Worm (Caenorhabditis elegans) whole organism, L1 larva: ENCODE results near the gene sphk-1.

ENCODE experiments used
- C04F5.9 ChIP-seq: sonication (generic microtip); optimal IDR thresholded peaks from 2 replicates; lab custom pipeline; 2016; ENCODE audit warnings: missing genetic modification characterization, missing compliant biosample characterization
- C16A3.4 ChIP-seq: fragments of 150-350 bp; optimal IDR thresholded peaks from 2 replicates; lab custom pipeline; 2014; ENCODE audit warnings: missing biosample characterization, missing genetic modification characterization
- F16B12.6 ChIP-seq: fragments of 150-350 bp; optimal IDR thresholded peaks from 2 replicates; lab custom pipeline; 2014; ENCODE audit warnings: missing biosample characterization, missing genetic modification characterization
- Y116A8C.19 ChIP-seq: sonication (generic microtip); optimal IDR thresholded peaks from 2 replicates; lab custom pipeline; 2016; ENCODE audit warnings: missing compliant biosample characterization, missing genetic modification characterization, borderline replicate concordance
- ama-1 ChIP-seq: fragments of 150-350 bp; optimal IDR thresholded peaks from 2 replicates; lab custom pipeline; 2014
- ceh-63 ChIP-seq: fragments of 200-800 bp; sonication (Bioruptor generic); optimal IDR thresholded peaks from 2 replicates; lab custom pipeline; 2018; ENCODE audit warnings: mild to moderate bottlenecking, missing genetic modification characterization, missing compliant biosample characterization
- ceh-8 ChIP-seq: fragments of 200-800 bp; sonication (Bioruptor generic); optimal IDR thresholded peaks from 2 replicates; lab custom pipeline; 2018; ENCODE audit warnings: mild to moderate bottlenecking, missing genetic modification characterization, moderate library complexity, missing compliant biosample characterization
- ceh-82 ChIP-seq, 3 experiments: fragments of 150-350 bp in 1 of 3; sonication (generic microtip) in 2 of 3; optimal IDR thresholded peaks; 2 replicates each; lab custom pipeline; 2014 to 2017; ENCODE audit warnings: missing biosample characterization in 3 of 3, missing genetic modification characterization in 3 of 3
- ceh-90 ChIP-seq: sonication (generic microtip); optimal IDR thresholded peaks from 2 replicates; lab custom pipeline; 2016; ENCODE audit warnings: missing genetic modification characterization, missing compliant biosample characterization
- dpl-1 ChIP-seq, 3 experiments: fragments of 150-350 bp in 2 of 3; sonication (generic microtip) in 1 of 3; optimal IDR thresholded peaks; 2 replicates each; lab custom pipeline; 2014 to 2017; ENCODE audit warnings: missing biosample characterization in 3 of 3, missing genetic modification characterization in 3 of 3, missing genetic modification reagents in 3 of 3
- efl-1 ChIP-seq, 4 experiments: fragments of 150-350 bp; optimal IDR thresholded peaks in 3 of 4; peaks in 1 of 4; 1 replicate in 1 of 4; 2 replicates in 3 of 4; lab custom pipeline; 2014; ENCODE audit warnings: missing biosample characterization in 2 of 4, missing genetic modification characterization in 2 of 4, missing genetic modification reagents in 2 of 4
- egl-27 ChIP-seq, 2 experiments: fragments of 150-350 bp in 1 of 2; sonication (generic microtip); optimal IDR thresholded peaks; 3 replicates each; lab custom pipeline; 2017 to 2018; ENCODE audit warnings: missing biosample characterization in 2 of 2, missing genetic modification characterization in 2 of 2, missing genetic modification reagents in 2 of 2
- elt-3 ChIP-seq, 6 experiments: fragments of 150-350 bp in 1 of 6; sonication (generic microtip); optimal IDR thresholded peaks; 2 replicates each; lab custom pipeline; 2017 to 2018; ENCODE audit warnings: missing biosample characterization in 6 of 6, missing genetic modification characterization in 6 of 6, inconsistent platforms in 1 of 6
- fkh-10 ChIP-seq: sonication (generic microtip); optimal IDR thresholded peaks from 2 replicates; lab custom pipeline; 2017; ENCODE audit warnings: missing biosample characterization, missing genetic modification reagents, missing genetic modification characterization
- fkh-8 ChIP-seq: sonication (generic microtip); optimal IDR thresholded peaks from 2 replicates; lab custom pipeline; 2016; ENCODE audit warnings: mild to moderate bottlenecking, missing genetic modification characterization, missing compliant biosample characterization
- grh-1 ChIP-seq: fragments of 200-800 bp; sonication (Bioruptor generic); IDR thresholded peaks from 2 replicates; pipeline ENCODE4 v1.3.6; 2022; ENCODE audit warnings: missing genetic modification reagents, missing genetic modification characterization, missing compliant biosample characterization
- hpl-2 ChIP-seq: fragments of 150-350 bp; optimal IDR thresholded peaks from 2 replicates; lab custom pipeline; 2014; ENCODE audit warnings: missing biosample characterization, missing genetic modification reagents, missing genetic modification characterization
- irx-1 ChIP-seq: sonication (generic microtip); optimal IDR thresholded peaks from 2 replicates; lab custom pipeline; 2016; ENCODE audit warnings: missing genetic modification characterization, missing compliant biosample characterization
- jun-1 ChIP-seq: fragments of 150-350 bp; optimal IDR thresholded peaks from 2 replicates; lab custom pipeline; 2014; ENCODE audit warnings: missing biosample characterization, missing genetic modification reagents, missing genetic modification characterization
- lin-14 ChIP-seq: fragments of 200-800 bp; sonication (Bioruptor generic); optimal IDR thresholded peaks from 2 replicates; lab custom pipeline; 2018; ENCODE audit warnings: mild to moderate bottlenecking, missing genetic modification characterization, moderate library complexity, missing compliant biosample characterization
- lin-35 ChIP-seq, 2 experiments: fragments of 150-350 bp; optimal IDR thresholded peaks; 2 replicates each; lab custom pipeline; 2014; ENCODE audit warnings: missing biosample characterization in 2 of 2, missing genetic modification characterization in 2 of 2, missing genetic modification reagents in 2 of 2
- lin-39 ChIP-seq: fragments of 150-350 bp; optimal IDR thresholded peaks from 2 replicates; lab custom pipeline; 2014; ENCODE audit warnings: missing biosample characterization, missing genetic modification reagents, missing genetic modification characterization
- lsy-2 ChIP-seq, 2 experiments: fragments of 150-350 bp; optimal IDR thresholded peaks; 2 replicates each; lab custom pipeline; 2014; ENCODE audit warnings: missing biosample characterization in 2 of 2, missing genetic modification characterization in 2 of 2
- mab-9 ChIP-seq: fragments of 200-800 bp; sonication (Bioruptor generic); IDR thresholded peaks from 2 replicates; pipeline ENCODE4 v1.3.6; 2022; ENCODE audit warnings: missing genetic modification reagents, missing genetic modification characterization, missing compliant biosample characterization
- mdl-1 ChIP-seq, 2 experiments: fragments of 150-350 bp; optimal IDR thresholded peaks; 2 replicates each; lab custom pipeline; 2014 to 2017; ENCODE audit warnings: missing biosample characterization in 2 of 2, missing genetic modification characterization in 2 of 2, inconsistent platforms in 1 of 2
- nhr-11 ChIP-seq: fragments of 150-350 bp; optimal IDR thresholded peaks from 2 replicates; lab custom pipeline; 2014; ENCODE audit warnings: missing biosample characterization, missing genetic modification characterization
- nhr-12 ChIP-seq: sonication (generic microtip); optimal IDR thresholded peaks from 2 replicates; lab custom pipeline; 2017; ENCODE audit warnings: missing biosample characterization, missing genetic modification characterization
- nhr-20 ChIP-seq: sonication (generic microtip); optimal IDR thresholded peaks from 2 replicates; lab custom pipeline; 2016; ENCODE audit warnings: mild to moderate bottlenecking, missing genetic modification characterization, missing compliant biosample characterization
- nhr-28 ChIP-seq: fragments of 150-350 bp; optimal IDR thresholded peaks from 2 replicates; lab custom pipeline; 2014; ENCODE audit warnings: missing biosample characterization, missing genetic modification characterization
- nhr-85 ChIP-seq: sonication (generic microtip); peaks from one replicate; lab custom pipeline; 2016; ENCODE audit warnings: missing genetic modification characterization, inconsistent platforms, missing compliant biosample characterization
- nhr-90 ChIP-seq: sonication (generic microtip); optimal IDR thresholded peaks from 2 replicates; lab custom pipeline; 2016; ENCODE audit warnings: mild to moderate bottlenecking, missing genetic modification characterization, missing compliant biosample characterization; ENCODE audit not compliant: poor library complexity
- pax-3 ChIP-seq: fragments of 200-800 bp; sonication (Bioruptor generic); optimal IDR thresholded peaks from 2 replicates; lab custom pipeline; 2018; ENCODE audit warnings: mild to moderate bottlenecking, missing genetic modification characterization, moderate library complexity, missing compliant biosample characterization
- pqm-1 ChIP-seq: sonication (generic microtip); optimal IDR thresholded peaks from 3 replicates; lab custom pipeline; 2017; ENCODE audit warnings: missing biosample characterization, missing genetic modification characterization
- rnt-1 ChIP-seq: sonication (generic microtip); optimal IDR thresholded peaks from 2 replicates; lab custom pipeline; 2016; ENCODE audit warnings: mild to moderate bottlenecking, missing genetic modification characterization, moderate library complexity, missing compliant biosample characterization
- skn-1 ChIP-seq: fragments of 150-350 bp; optimal IDR thresholded peaks from 2 replicates; lab custom pipeline; 2014; ENCODE audit warnings: missing biosample characterization, missing genetic modification characterization
- snpc-4 ChIP-seq: fragments of 150-350 bp; optimal IDR thresholded peaks from 2 replicates; lab custom pipeline; 2014; ENCODE audit warnings: missing biosample characterization, missing genetic modification characterization
- sptf-1 ChIP-seq: fragments of 150-350 bp; optimal IDR thresholded peaks from 2 replicates; lab custom pipeline; 2014; ENCODE audit warnings: missing biosample characterization, missing genetic modification characterization
- swsn-7 ChIP-seq: sonication (generic microtip); optimal IDR thresholded peaks from 2 replicates; lab custom pipeline; 2016; ENCODE audit warnings: missing genetic modification characterization, missing compliant biosample characterization
- tbx-2 ChIP-seq: sonication (generic microtip); optimal IDR thresholded peaks from 2 replicates; lab custom pipeline; 2016; ENCODE audit warnings: missing genetic modification characterization, missing compliant biosample characterization
- unc-62 ChIP-seq: fragments of 150-350 bp; optimal IDR thresholded peaks from 2 replicates; lab custom pipeline; 2014; ENCODE audit warnings: missing biosample characterization, missing genetic modification reagents, missing genetic modification characterization
- unc-98 ChIP-seq: fragments of 200-800 bp; sonication (Bioruptor generic); IDR thresholded peaks from 2 replicates; pipeline ENCODE4 v1.3.6; 2022; ENCODE audit warnings: missing genetic modification characterization, missing compliant biosample characterization
- xbp-1 ChIP-seq: sonication (generic microtip); optimal IDR thresholded peaks from 2 replicates; lab custom pipeline; 2016; ENCODE audit warnings: missing genetic modification characterization, missing compliant biosample characterization
- zip-4 ChIP-seq: fragments of 200-800 bp; sonication (Bioruptor generic); optimal IDR thresholded peaks from 2 replicates; lab custom pipeline; 2018; ENCODE audit warnings: mild to moderate bottlenecking, missing genetic modification characterization, moderate library complexity, missing compliant biosample characterization

Gene sphk-1

DNA sequence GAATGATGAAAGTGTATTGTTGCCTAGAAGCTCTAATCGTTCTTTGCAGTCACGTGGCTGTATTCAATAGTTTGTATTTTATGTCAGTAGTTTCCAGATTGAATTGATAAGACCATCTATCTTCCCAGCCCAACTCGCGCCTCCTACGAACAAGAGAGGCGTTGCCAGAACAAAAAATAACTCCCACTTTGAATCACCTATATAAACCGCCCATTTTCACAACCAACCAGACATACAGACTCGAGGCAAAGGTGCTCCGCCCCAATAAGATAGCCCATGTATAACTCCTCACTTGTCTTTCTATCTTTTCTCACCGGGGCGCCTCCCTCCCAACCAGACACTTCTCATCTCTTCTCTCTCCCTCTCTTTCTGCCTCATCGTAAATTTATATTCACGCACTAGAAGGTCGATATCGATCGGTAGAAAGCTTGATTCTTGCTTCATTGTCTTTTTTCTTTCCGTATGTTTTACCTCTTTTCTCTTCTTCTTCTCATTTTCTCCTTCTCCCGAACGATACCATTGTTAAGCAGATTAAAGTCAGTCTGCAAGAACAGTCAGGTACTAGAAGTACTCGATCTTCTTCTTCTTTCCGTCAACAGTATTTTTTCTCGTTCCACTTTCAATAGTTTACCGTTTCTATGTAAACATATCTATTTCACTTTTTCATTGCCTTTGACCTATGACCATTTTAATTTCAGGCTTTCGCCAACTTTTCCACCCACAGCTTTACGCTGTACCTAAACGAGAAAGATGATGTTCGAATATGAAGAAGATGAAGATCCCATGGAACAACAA lies 42.1 kb upstream of the sphk-1 start, which contains the start of gene mak-1 (continued):
- peak in 1 of 6 experiments; percentile 59 for TF ChIP-seq elt-3 (tag; optimal IDR thresholded peaks at IDR 0.05; lab: Kevin White, UChicago)

- TF ChIP-seq egl-27 (tag; optimal IDR thresholded peaks at IDR 0.05; lab: Kevin White, UChicago) (no peak), ceh-63 (GFP tag; lab: Kevin White, UChicago) (no peak), ama-1 (lab: Kevin White, UChicago) (no peak), pax-3 (no peak), nhr-12 (tag; lab: Kevin White, UChicago) (no peak), lsy-2 (tag; optimal IDR thresholded peaks at IDR 0.05; lab: Kevin White, UChicago) (peak; percentile 21 to 40), xbp-1 (tag; lab: Kevin White, UChicago) (no peak), nhr-90 (tag; lab: Kevin White, UChicago) (no peak), swsn-7 (tag; lab: Kevin White, UChicago) (no peak), lin-35 (GFP tag; optimal IDR thresholded peaks at IDR 0.05; lab: Kevin White, UChicago) (no peak), Y116A8C.19 (tag; lab: Kevin White, UChicago) (no peak), nhr-28 (tag; lab: Kevin White, UChicago) (no peak), irx-1 (tag; lab: Kevin White, UChicago) (no peak), tbx-2 (tag; lab: Kevin White, UChicago) (no peak), F16B12.6 (tag; lab: Kevin White, UChicago) (no peak), nhr-85 (tag; lab: Kevin White, UChicago) (no peak), mdl-1 (tag; optimal IDR thresholded peaks at IDR 0.05; lab: Kevin White, UChicago) (no peak), lin-14 (GFP tag; lab: Kevin White, UChicago) (peak; percentile 57), mab-9 (GFP tag; lab: Robert Waterston, UW) (no peak), lin-39 (no peak), unc-98 (no peak), nhr-11 (no peak), ceh-90 (tag; lab: Kevin White, UChicago) (no peak), unc-62 (GFP tag; lab: Kevin White, UChicago) (no peak), dpl-1 (GFP tag; optimal IDR thresholded peaks at IDR 0.05; lab: Kevin White, UChicago) (peak in 1 of 3 experiments; percentile 41), snpc-4 (tag; lab: Kevin White, UChicago) (no peak), zip-4 (no peak), nhr-20 (tag; lab: Kevin White, UChicago) (no peak), rnt-1 (peak; percentile 29), C04F5.9 (tag; lab: Kevin White, UChicago) (no peak), fkh-8 (peak; percentile 59), skn-1 (tag; lab: Kevin White, UChicago) (no peak), hpl-2 (GFP tag; lab: Kevin White, UChicago) (no peak), efl-1 (optimal IDR thresholded peaks at IDR 0.05; lab: Kevin White, UChicago) (peak in 1 of 2 experiments; percentile 29), efl-1 (GFP tag; optimal IDR thresholded peaks at IDR 0.05 in 1 of 2; lab: Kevin White, UChicago) (peak in 1 of 2 experiments; percentile 5), sptf-1 (no peak), C16A3.4 (tag; lab: Kevin White, UChicago) (no peak), ceh-82 (tag; optimal IDR thresholded peaks at IDR 0.05; lab: Kevin White, UChicago) (peak in 1 of 3 experiments; percentile 10), pqm-1 (tag; lab: Kevin White, UChicago) (no peak), grh-1 (GFP tag; lab: Robert Waterston, UW) (no peak), jun-1 (tag; lab: Kevin White, UChicago) (no peak), fkh-10 (GFP tag; lab: Kevin White, UChicago) (no peak), ceh-8 (GFP tag; lab: Kevin White, UChicago) (no peak)
These were observed 41.5 kb upstream of the sphk-1 start for ce11 chrII:8742972-8743371.
